Fruit fly (Drosophila melanogaster) whole organism, embryonic: ENCODE results near the gene CG10333.
A peak's percentile ranks its signal among the peaks of the same experiment; 100 is the strongest.

Experiments used
- Abd-B ChIP-seq: fragments of 200-800 bp; sonication (Bioruptor generic); optimal IDR thresholded peaks from 2 replicates; lab custom pipeline; 2018; ENCODE audit warnings: missing biosample characterization, mild to moderate bottlenecking, missing genetic modification characterization, moderate library complexity
- CG10431 ChIP-seq: fragments of 200-800 bp; sonication (Bioruptor generic); optimal IDR thresholded peaks from 3 replicates; lab custom pipeline; 2018; ENCODE audit warnings: missing biosample characterization, mild to moderate bottlenecking, missing genetic modification characterization
- CG11085 ChIP-seq: fragments of 200-800 bp; sonication (Bioruptor generic); IDR thresholded peaks from 2 replicates; pipeline ENCODE4 v1.3.6; 2022; ENCODE audit warnings: missing biosample characterization, missing genetic modification characterization
- CG13287 ChIP-seq: fragments of 200-800 bp; sonication (Bioruptor generic); IDR thresholded peaks from 2 replicates; pipeline ENCODE4 v1.3.6; 2022; ENCODE audit warnings: missing biosample characterization, missing genetic modification characterization; ENCODE audit not compliant: partially characterized antibody
- CG13296 ChIP-seq: fragments of 200-800 bp; sonication (Bioruptor generic); optimal IDR thresholded peaks from 3 replicates; lab custom pipeline; 2018; ENCODE audit warnings: missing biosample characterization, mild to moderate bottlenecking, missing genetic modification characterization
- CG13424 ChIP-seq: fragments of 200-800 bp; sonication (Bioruptor generic); optimal IDR thresholded peaks from 2 replicates; lab custom pipeline; 2019; ENCODE audit warnings: missing biosample characterization, mild to moderate bottlenecking, missing genetic modification characterization, moderate library complexity
- CG15011 ChIP-seq: fragments of 200-800 bp; sonication (Bioruptor generic); optimal IDR thresholded peaks from 3 replicates; lab custom pipeline; 2018; ENCODE audit warnings: missing biosample characterization, mild to moderate bottlenecking, missing genetic modification characterization
- CG18262 ChIP-seq: fragments of 200-800 bp; optimal IDR thresholded peaks from 3 replicates; lab custom pipeline; 2019; ENCODE audit warnings: missing biosample characterization, mild to moderate bottlenecking, missing genetic modification characterization, moderate library complexity
- CG2678 ChIP-seq: fragments of 200-800 bp; sonication (Bioruptor generic); optimal IDR thresholded peaks from 3 replicates; lab custom pipeline; 2019; ENCODE audit warnings: missing biosample characterization, mild to moderate bottlenecking, missing genetic modification characterization, moderate library complexity
- CG30403 ChIP-seq: fragments of 200-800 bp; sonication (Bioruptor generic); optimal IDR thresholded peaks from 3 replicates; lab custom pipeline; 2016; ENCODE audit warnings: missing biosample characterization, missing genetic modification characterization
- CG32532 ChIP-seq: fragments of 200-800 bp; sonication (Bioruptor generic); IDR thresholded peaks from 2 replicates; pipeline ENCODE4 v1.3.6; 2022; ENCODE audit warnings: missing biosample characterization, missing genetic modification characterization
- CG33213 ChIP-seq: fragments of 200-800 bp; sonication (Bioruptor generic); optimal IDR thresholded peaks from 3 replicates; lab custom pipeline; 2016; ENCODE audit warnings: missing biosample characterization, missing genetic modification characterization
- CG34224 ChIP-seq: fragments of 200-800 bp; sonication (Bioruptor generic); IDR thresholded peaks from 3 replicates; pipeline ENCODE4 v1.3.6; 2022; ENCODE audit warnings: missing biosample characterization, missing genetic modification characterization; ENCODE audit not compliant: partially characterized antibody
- CG3995 ChIP-seq: fragments of 200-800 bp; sonication (Bioruptor generic); optimal IDR thresholded peaks from 3 replicates; lab custom pipeline; 2016; ENCODE audit warnings: missing biosample characterization, missing genetic modification characterization
- CG4730 ChIP-seq: fragments of 200-800 bp; sonication (Bioruptor generic); IDR thresholded peaks from 2 replicates; pipeline ENCODE4 v1.3.6; 2022; ENCODE audit warnings: missing biosample characterization, missing genetic modification characterization
- CG4854 ChIP-seq: fragments of 200-800 bp; sonication (Bioruptor generic); optimal IDR thresholded peaks from 2 replicates; lab custom pipeline; 2016; ENCODE audit warnings: missing biosample characterization, missing genetic modification characterization, inconsistent platforms
- CG6813 ChIP-seq: fragments of 200-800 bp; sonication (Bioruptor generic); optimal IDR thresholded peaks from 2 replicates; lab custom pipeline; 2017; ENCODE audit warnings: missing biosample characterization, missing genetic modification characterization, mild to moderate bottlenecking, moderate library complexity, missing genetic modification reagents
- CG7963 ChIP-seq: fragments of 200-800 bp; sonication (Bioruptor generic); IDR thresholded peaks from 3 replicates; pipeline ENCODE4 v1.3.6; 2022; ENCODE audit warnings: missing biosample characterization, missing genetic modification characterization; ENCODE audit not compliant: partially characterized antibody
- CG8281 ChIP-seq: fragments of 200-800 bp; sonication (Bioruptor generic); optimal IDR thresholded peaks from 2 replicates; lab custom pipeline; 2018; ENCODE audit warnings: missing biosample characterization, mild to moderate bottlenecking, missing genetic modification characterization, moderate library complexity
- CG9215 ChIP-seq: fragments of 200-800 bp; sonication (Bioruptor generic); IDR thresholded peaks from 2 replicates; pipeline ENCODE4 v1.3.6; 2022; ENCODE audit warnings: missing biosample characterization, missing genetic modification characterization
- CG9727 ChIP-seq: fragments of 200-800 bp; sonication (Bioruptor generic); optimal IDR thresholded peaks from 3 replicates; lab custom pipeline; 2017; ENCODE audit warnings: missing biosample characterization, mild to moderate bottlenecking, missing genetic modification characterization
- CG9797 ChIP-seq: fragments of 200-800 bp; sonication (Bioruptor generic); optimal IDR thresholded peaks from 3 replicates; lab custom pipeline; 2018; ENCODE audit warnings: missing biosample characterization, mild to moderate bottlenecking, missing genetic modification characterization
- CoRest ChIP-seq: fragments of 200-800 bp; sonication (Bioruptor generic); optimal IDR thresholded peaks from 3 replicates; lab custom pipeline; 2018; ENCODE audit warnings: missing biosample characterization, mild to moderate bottlenecking, missing genetic modification characterization, moderate library complexity
- Deaf1 ChIP-seq: fragments of 200-800 bp; optimal IDR thresholded peaks from 3 replicates; lab custom pipeline; 2019; ENCODE audit warnings: missing biosample characterization, mild to moderate bottlenecking, missing genetic modification characterization, moderate library complexity
- Doc3 ChIP-seq: fragments of 200-800 bp; sonication (Bioruptor generic); IDR thresholded peaks from 3 replicates; pipeline ENCODE4 v1.3.6; 2022; ENCODE audit warnings: missing biosample characterization, missing genetic modification characterization; ENCODE audit not compliant: partially characterized antibody
- E2f2 ChIP-seq: fragments of 200-800 bp; sonication (Bioruptor generic); IDR thresholded peaks from 2 replicates; pipeline ENCODE4 v1.3.6; 2022; ENCODE audit warnings: missing biosample characterization, missing genetic modification characterization
- Eip74EF ChIP-seq, 2 experiments: fragments of 200-800 bp in 1 of 2; fragments of >200 bp in 1 of 2; sonication (Bioruptor generic) in 1 of 2; optimal IDR thresholded peaks; 2 replicates each; lab custom pipeline; 2017 to 2019; ENCODE audit warnings: missing biosample characterization in 2 of 2, missing genetic modification characterization in 2 of 2, mild to moderate bottlenecking in 1 of 2, moderate library complexity in 1 of 2
- HHEX ChIP-seq: fragments of 200-800 bp; sonication (Bioruptor generic); optimal IDR thresholded peaks from 3 replicates; lab custom pipeline; 2017; ENCODE audit warnings: missing biosample characterization, mild to moderate bottlenecking, missing genetic modification characterization, missing genetic modification reagents
- Hand ChIP-seq: fragments of 200-800 bp; sonication (Bioruptor generic); optimal IDR thresholded peaks from 2 replicates; lab custom pipeline; 2017; ENCODE audit warnings: mild to moderate bottlenecking, missing biosample characterization, missing genetic modification reagents, missing genetic modification characterization
- Myb ChIP-seq: fragments of 200-800 bp; sonication (Bioruptor generic); optimal IDR thresholded peaks from 2 replicates; lab custom pipeline; 2016; ENCODE audit warnings: missing biosample characterization, missing genetic modification characterization
- NC2α ChIP-seq: fragments of 200-800 bp; sonication (Bioruptor generic); optimal IDR thresholded peaks from 2 replicates; lab custom pipeline; 2016; ENCODE audit warnings: missing biosample characterization, missing genetic modification characterization
- Nf-YC ChIP-seq: fragments of 200-800 bp; optimal IDR thresholded peaks from 3 replicates; lab custom pipeline; 2019; ENCODE audit warnings: missing biosample characterization, mild to moderate bottlenecking, missing genetic modification characterization, moderate library complexity
- Sox100B ChIP-seq: fragments of 200-800 bp; sonication (Bioruptor generic); optimal IDR thresholded peaks from 3 replicates; lab custom pipeline; 2018; ENCODE audit warnings: missing biosample characterization, mild to moderate bottlenecking, missing genetic modification characterization
- Vsx1 ChIP-seq: fragments of 200-800 bp; sonication (Bioruptor generic); optimal IDR thresholded peaks from 2 replicates; lab custom pipeline; 2017; ENCODE audit warnings: missing biosample characterization, mild to moderate bottlenecking, missing genetic modification characterization, missing genetic modification reagents
- Xrp1 ChIP-seq: fragments of 200-800 bp; sonication (Bioruptor generic); IDR thresholded peaks from 2 replicates; pipeline ENCODE4 v1.3.6; 2022; ENCODE audit warnings: missing biosample characterization, missing genetic modification characterization
- al ChIP-seq: fragments of 200-800 bp; sonication (Bioruptor generic); IDR thresholded peaks from 2 replicates; pipeline ENCODE4 v1.3.6; 2022; ENCODE audit warnings: missing biosample characterization, missing genetic modification characterization
- bcd ChIP-seq: fragments of 200-800 bp; sonication (Bioruptor generic); optimal IDR thresholded peaks from 2 replicates; lab custom pipeline; 2017; ENCODE audit warnings: missing biosample characterization, mild to moderate bottlenecking, missing genetic modification characterization
- ems ChIP-seq: fragments of 200-800 bp; sonication (Bioruptor generic); optimal IDR thresholded peaks from 3 replicates; lab custom pipeline; 2016; ENCODE audit warnings: missing biosample characterization, missing genetic modification characterization
- grau ChIP-seq: fragments of 200-800 bp; optimal IDR thresholded peaks from 3 replicates; lab custom pipeline; 2019; ENCODE audit warnings: missing biosample characterization, mild to moderate bottlenecking, missing genetic modification characterization, moderate library complexity
- knrl ChIP-seq: fragments of 200-800 bp; sonication (Bioruptor generic); IDR thresholded peaks from 3 replicates; pipeline ENCODE4 v1.3.6; 2022; ENCODE audit warnings: missing biosample characterization, missing genetic modification characterization; ENCODE audit not compliant: partially characterized antibody
- lab ChIP-seq: fragments of 200-800 bp; sonication (Bioruptor generic); optimal IDR thresholded peaks from 3 replicates; lab custom pipeline; 2017; ENCODE audit warnings: missing biosample characterization, missing genetic modification characterization, mild to moderate bottlenecking, moderate library complexity, missing genetic modification reagents
- onecut ChIP-seq: fragments of 200-800 bp; sonication (Bioruptor generic); IDR thresholded peaks from 2 replicates; pipeline ENCODE4 v1.3.6; 2022; ENCODE audit warnings: missing biosample characterization, missing genetic modification characterization
- pan ChIP-seq, 4 experiments: fragments of >200 bp in 3 of 4; fragments of 200-800 bp in 1 of 4; sonication (Bioruptor generic) in 1 of 4; optimal IDR thresholded peaks in 3 of 4; IDR thresholded peaks in 1 of 4; 2 replicates each; pipeline versions ENCODE4 v1.3.6 to Lab custom; 2017 to 2022; ENCODE audit warnings: missing biosample characterization in 2 of 4, missing genetic modification characterization in 2 of 4, mixed read lengths in 1 of 4
- pum ChIP-seq: fragments of 200-800 bp; sonication (Bioruptor generic); optimal IDR thresholded peaks from 2 replicates; lab custom pipeline; 2016; ENCODE audit warnings: missing biosample characterization, missing genetic modification characterization
- seq ChIP-seq: fragments of 200-800 bp; sonication (Bioruptor generic); IDR thresholded peaks from 2 replicates; pipeline ENCODE4 v1.3.6; 2022; ENCODE audit warnings: missing biosample characterization, missing genetic modification characterization
- slbo ChIP-seq: fragments of 200-800 bp; sonication (Bioruptor generic); IDR thresholded peaks from 2 replicates; pipeline ENCODE4 v1.3.6; 2022; ENCODE audit warnings: missing biosample characterization, missing genetic modification characterization
- sqz ChIP-seq: fragments of 200-800 bp; sonication (Bioruptor generic); optimal IDR thresholded peaks from 3 replicates; lab custom pipeline; 2018; ENCODE audit warnings: missing biosample characterization, mild to moderate bottlenecking, missing genetic modification characterization
- toy ChIP-seq: fragments of 200-800 bp; sonication (Bioruptor generic); IDR thresholded peaks from 2 replicates; pipeline ENCODE4 v1.3.6; 2022; ENCODE audit warnings: missing biosample characterization, missing genetic modification characterization
- wor ChIP-seq: fragments of 200-800 bp; sonication (Bioruptor generic); IDR thresholded peaks from 2 replicates; pipeline ENCODE4 v1.3.6; 2022; ENCODE audit warnings: missing biosample characterization, missing genetic modification characterization

The CG10333 gene

dm6 chr2L:18658108-18658507 lies 51.5 kb downstream of the CG10333 start (continued):
- TF ChIP-seq CG13296 (GFP tag; lab: Kevin White, UChicago) = peak; percentile 31
- no peak for TF ChIP-seq pum (GFP tag; lab: Kevin White, UChicago)
- no peak for TF ChIP-seq seq (GFP tag; lab: Robert Waterston, UW)
- peak; percentile 53 for TF ChIP-seq lab (GFP tag; lab: Kevin White, UChicago)
- TF ChIP-seq CG30403 (GFP tag; lab: Kevin White, UChicago) = peak; percentile 34
- peak; percentile 26 for TF ChIP-seq CG18262 (tag; lab: Kevin White, UChicago)
- TF ChIP-seq HHEX (GFP tag; lab: Kevin White, UChicago) = no peak
- TF ChIP-seq wor = no peak
- peak; percentile 72 for TF ChIP-seq CG2678 (tag; lab: Kevin White, UChicago)
- TF ChIP-seq bcd (GFP tag; lab: Kevin White, UChicago) = peak; percentile 12
- TF ChIP-seq slbo = peak; percentile 41; the same call in 1 of the 2 replicates
- no peak for TF ChIP-seq Doc3 (GFP tag; lab: Robert Waterston, UW)
- TF ChIP-seq CG13287 (GFP tag; lab: Robert Waterston, UW) = no peak
- no peak for TF ChIP-seq sqz (GFP tag; lab: Kevin White, UChicago)
- TF ChIP-seq CG3995 (GFP tag; lab: Kevin White, UChicago) = no peak
- TF ChIP-seq Deaf1 (tag; lab: Kevin White, UChicago) = peak; percentile 5
- no peak for TF ChIP-seq CG8281
- TF ChIP-seq CG7963 = no peak
- peak; percentile 9 for TF ChIP-seq Nf-YC (tag; lab: Kevin White, UChicago)
- no peak for TF ChIP-seq E2f2
- no peak for TF ChIP-seq CG9797 (GFP tag; lab: Kevin White, UChicago)
- TF ChIP-seq CG32532 (GFP tag; lab: Robert Waterston, UW) = no peak; the same call in 1 of the 2 replicates
- TF ChIP-seq grau (tag; lab: Kevin White, UChicago) = peak; percentile 35
- TF ChIP-seq CG9727 = peak; percentile 39
- peak; percentile 57 for TF ChIP-seq CoRest (tag; lab: Kevin White, UChicago)
- no peak for TF ChIP-seq CG4730 (GFP tag; lab: Robert Waterston, UW)
- TF ChIP-seq pan (optimal IDR thresholded peaks at IDR 0.05; lab: Kevin White, UChicago) = no peak
- peak in 1 of 2 experiments; percentile 40 for TF ChIP-seq pan (GFP tag; optimal IDR thresholded peaks at IDR 0.05 in 1 of 2, IDR thresholded peaks at IDR 0.05 in 1 of 2)
- no peak for TF ChIP-seq Myb (GFP tag; lab: Kevin White, UChicago)
- no peak for TF ChIP-seq Hand (GFP tag; lab: Kevin White, UChicago)
- peak; percentile 13 for TF ChIP-seq CG13424 (tag; lab: Kevin White, UChicago)
- peak; percentile 31 for TF ChIP-seq CG15011
- TF ChIP-seq onecut (GFP tag; lab: Robert Waterston, UW) = no peak
- TF ChIP-seq Xrp1 (GFP tag; lab: Robert Waterston, UW) = peak; percentile 25; the same call in 1 of the 2 replicates
- TF ChIP-seq al (GFP tag; lab: Robert Waterston, UW) = no peak
- no peak for TF ChIP-seq ems (GFP tag; lab: Kevin White, UChicago)
- no peak for TF ChIP-seq Vsx1
- TF ChIP-seq CG9215 (GFP tag; lab: Robert Waterston, UW) = 0 out of 2 replicates have a peak, but pooled peaks have one; percentile 21
- no peak for TF ChIP-seq CG10431 (GFP tag; lab: Kevin White, UChicago)
- peak; percentile 28 for TF ChIP-seq CG6813 (GFP tag; lab: Kevin White, UChicago)
- TF ChIP-seq Abd-B (GFP tag; lab: Kevin White, UChicago) = peak; percentile 33
- TF ChIP-seq CG33213 (GFP tag; lab: Kevin White, UChicago) = no peak
- TF ChIP-seq CG4854 (GFP tag; lab: Kevin White, UChicago) = no peak
- TF ChIP-seq CG11085 = no peak
- no peak for TF ChIP-seq CG34224 (GFP tag; lab: Robert Waterston, UW)
- TF ChIP-seq Sox100B = peak; percentile 36
- no peak for TF ChIP-seq NC2α
- no peak for TF ChIP-seq knrl
- TF ChIP-seq toy = no peak
- TF ChIP-seq Eip74EF (GFP tag; optimal IDR thresholded peaks at IDR 0.05; lab: Kevin White, UChicago) = peak in 1 of 2 experiments; percentile 5
